Worm (Caenorhabditis elegans) whole organism, late embryonic: ENCODE measurements around the gene vab-2.

Source experiments
- T23F11.4 ChIP-seq: fragments of 200-800 bp; sonication (Bioruptor generic); optimal IDR thresholded peaks from 2 replicates; lab custom pipeline; 2018; ENCODE audit warnings: mild to moderate bottlenecking, missing genetic modification characterization, missing compliant biosample characterization
- ahr-1 ChIP-seq: sonication (generic microtip); optimal IDR thresholded peaks from 2 replicates; lab custom pipeline; 2016; ENCODE audit warnings: missing genetic modification characterization, missing compliant biosample characterization
- ceh-24 ChIP-seq: sonication (generic microtip); optimal IDR thresholded peaks from 2 replicates; lab custom pipeline; 2016; ENCODE audit warnings: mild to moderate bottlenecking, missing genetic modification characterization, missing compliant biosample characterization
- ceh-34 ChIP-seq: sonication (generic microtip); optimal IDR thresholded peaks from 2 replicates; lab custom pipeline; 2016; ENCODE audit warnings: mild to moderate bottlenecking, missing genetic modification characterization, missing compliant biosample characterization
- hlh-13 ChIP-seq: fragments of 200-800 bp; sonication (Bioruptor generic); optimal IDR thresholded peaks from 2 replicates; lab custom pipeline; 2018; ENCODE audit warnings: mild to moderate bottlenecking, missing genetic modification characterization, missing compliant biosample characterization
- nfya-1 ChIP-seq: sonication (generic microtip); optimal IDR thresholded peaks from 2 replicates; lab custom pipeline; 2017; ENCODE audit warnings: missing genetic modification characterization, mild to moderate bottlenecking, missing compliant biosample characterization, antibody characterized with exemption, moderate library complexity
- pha-4 ChIP-seq: fragments of 150-350 bp; optimal IDR thresholded peaks from 2 replicates; lab custom pipeline; 2018; ENCODE audit warnings: missing biosample characterization, missing genetic modification reagents, missing genetic modification characterization
- tbx-2 ChIP-seq: sonication (generic microtip); optimal IDR thresholded peaks from 2 replicates; lab custom pipeline; 2016; ENCODE audit warnings: missing genetic modification characterization, missing compliant biosample characterization
- ztf-16 ChIP-seq: sonication (generic microtip); optimal IDR thresholded peaks from 2 replicates; lab custom pipeline; 2017; ENCODE audit warnings: missing genetic modification characterization, missing compliant biosample characterization

- TF ChIP-seq ceh-24 (no peak), T23F11.4 (GFP tag; lab: Kevin White, UChicago) (no peak), ahr-1 (no peak), ztf-16 (tag; lab: Kevin White, UChicago) (no peak), hlh-13 (no peak), ceh-34 (no peak), nfya-1 (tag; lab: Kevin White, UChicago) (no peak), pha-4 (tag; lab: Kevin White, UChicago) (no peak), tbx-2 (no peak)
Measured at ce11 chrIV:3719057-3719456, 47.6 kb downstream of the vab-2 start, which contains the start of gene Y37E11AM.3.
